Worm (Caenorhabditis elegans) whole organism, midembryonic: ENCODE measurements around the gene ZC250.5.

Experiments
- cog-1 ChIP-seq: sonication (generic microtip); optimal IDR thresholded peaks from 2 replicates; lab custom pipeline; 2016; ENCODE audit warnings: missing genetic modification characterization, missing compliant biosample characterization
- flt-1 ChIP-seq: fragments of 200-800 bp; sonication (Bioruptor generic); IDR thresholded peaks from 2 replicates; pipeline ENCODE4 v1.3.6; 2022; ENCODE audit warnings: missing genetic modification characterization, missing compliant biosample characterization
- med-1 ChIP-seq: sonication (generic microtip); optimal IDR thresholded peaks from 2 replicates; lab custom pipeline; 2017; ENCODE audit warnings: missing genetic modification characterization, mild to moderate bottlenecking, missing compliant biosample characterization, antibody characterized with exemption, missing genetic modification reagents; ENCODE audit not compliant: insufficient read depth
- tab-1 ChIP-seq: fragments of 200-800 bp; sonication (Bioruptor generic); IDR thresholded peaks from 2 replicates; pipeline ENCODE4 v1.3.6; 2022; ENCODE audit warnings: missing genetic modification characterization, missing compliant biosample characterization
- ztf-23 ChIP-seq: fragments of 200-800 bp; sonication (Bioruptor generic); IDR thresholded peaks from 2 replicates; pipeline ENCODE4 v1.3.6; 2022; ENCODE audit warnings: missing genetic modification reagents, missing genetic modification characterization, missing compliant biosample characterization
- ztf-29 ChIP-seq: fragments of 200-800 bp; sonication (Bioruptor generic); IDR thresholded peaks from 2 replicates; pipeline ENCODE4 v1.3.6; 2022; ENCODE audit warnings: missing genetic modification reagents, missing genetic modification characterization, missing compliant biosample characterization

ce11 chrV:5831253-5831652, 25.7 kb downstream of the ZC250.5 start:
- TF ChIP-seq ztf-29 (GFP tag; lab: Robert Waterston, UW) (no peak), flt-1 (GFP tag; lab: Robert Waterston, UW) (no peak), ztf-23 (GFP tag; lab: Robert Waterston, UW) (no peak), med-1 (no peak), tab-1 (GFP tag; lab: Robert Waterston, UW) (no peak), cog-1 (tag; lab: Kevin White, UChicago) (no peak)
